Worm (Caenorhabditis elegans) whole organism, young adult: Measurements from ENCODE around the gene cpr-6.

ENCODE experiments used
- B0261.1 ChIP-seq: sonication (generic microtip); optimal IDR thresholded peaks from 2 replicates; lab custom pipeline; 2016; ENCODE audit warnings: mild to moderate bottlenecking, missing genetic modification characterization, moderate library complexity, missing compliant biosample characterization
- B0336.3 ChIP-seq: fragments of 200-800 bp; sonication (Bioruptor generic); IDR thresholded peaks from 2 replicates; pipeline ENCODE4 v1.3.6; 2022; ENCODE audit warnings: missing genetic modification characterization, missing compliant biosample characterization
- D2030.7 ChIP-seq: fragments of 200-800 bp; sonication (Bioruptor generic); IDR thresholded peaks from 2 replicates; pipeline ENCODE4 v1.3.6; 2022; ENCODE audit warnings: missing genetic modification reagents, missing genetic modification characterization, missing compliant biosample characterization
- F10E7.11 ChIP-seq: sonication (generic microtip); optimal IDR thresholded peaks from 2 replicates; lab custom pipeline; 2017; ENCODE audit warnings: mild to moderate bottlenecking, missing genetic modification characterization, moderate library complexity, missing compliant biosample characterization
- F52B5.7 ChIP-seq: sonication (generic microtip); optimal IDR thresholded peaks from 2 replicates; lab custom pipeline; 2016; ENCODE audit warnings: mild to moderate bottlenecking, missing genetic modification characterization, missing compliant biosample characterization
- F57A8.1 ChIP-seq: fragments of 200-800 bp; sonication (Bioruptor generic); optimal IDR thresholded peaks from 2 replicates; lab custom pipeline; 2018; ENCODE audit warnings: mild to moderate bottlenecking, missing genetic modification characterization, moderate library complexity, missing compliant biosample characterization
- T07F8.4 ChIP-seq: sonication (generic microtip); optimal IDR thresholded peaks from 2 replicates; lab custom pipeline; 2016; ENCODE audit warnings: mild to moderate bottlenecking, missing genetic modification characterization, moderate library complexity, missing compliant biosample characterization
- Y56A3A.18 ChIP-seq: fragments of 200-800 bp; sonication (Bioruptor generic); IDR thresholded peaks from 2 replicates; pipeline ENCODE4 v1.3.6; 2022; ENCODE audit warnings: missing genetic modification reagents, missing genetic modification characterization, missing compliant biosample characterization
- Y67H2A.10 ChIP-seq: fragments of 200-800 bp; sonication (Bioruptor generic); conservative IDR thresholded peaks from 2 replicates; pipeline ENCODE4 v1.3.6; 2022; ENCODE audit warnings: missing genetic modification reagents, missing genetic modification characterization, missing compliant biosample characterization
- Y79H2A.3 ChIP-seq: fragments of 200-800 bp; sonication (Bioruptor generic); conservative IDR thresholded peaks from 2 replicates; pipeline ENCODE4 v1.3.6; 2022; ENCODE audit warnings: missing genetic modification reagents, missing genetic modification characterization, missing compliant biosample characterization
- Y95B8A.8 ChIP-seq: fragments of 200-800 bp; sonication (Bioruptor generic); IDR thresholded peaks from 2 replicates; pipeline ENCODE4 v1.3.6; 2022; ENCODE audit warnings: missing genetic modification reagents, missing genetic modification characterization, missing compliant biosample characterization
- athp-1 ChIP-seq: sonication (generic microtip); optimal IDR thresholded peaks from 2 replicates; lab custom pipeline; 2017; ENCODE audit warnings: mild to moderate bottlenecking, missing genetic modification characterization, missing compliant biosample characterization
- ceh-58 ChIP-seq: fragments of 200-800 bp; sonication (Bioruptor generic); IDR thresholded peaks from 2 replicates; pipeline ENCODE4 v1.3.6; 2022; ENCODE audit warnings: missing genetic modification characterization, missing compliant biosample characterization
- egl-18 ChIP-seq: fragments of 200-800 bp; sonication (Bioruptor generic); IDR thresholded peaks from 2 replicates; pipeline ENCODE4 v1.3.6; 2022; ENCODE audit warnings: missing genetic modification reagents, missing genetic modification characterization, missing compliant biosample characterization
- egrh-3 ChIP-seq: fragments of 200-800 bp; sonication (Bioruptor generic); IDR thresholded peaks from 2 replicates; pipeline ENCODE4 v1.3.6; 2022; ENCODE audit warnings: missing genetic modification reagents, missing genetic modification characterization, missing compliant biosample characterization
- ekl-4 ChIP-seq: fragments of 200-800 bp; sonication (Bioruptor generic); IDR thresholded peaks from 2 replicates; pipeline ENCODE4 v1.3.6; 2022; ENCODE audit warnings: missing genetic modification reagents, missing genetic modification characterization, missing compliant biosample characterization
- him-1 ChIP-seq: sonication (generic microtip); optimal IDR thresholded peaks from 2 replicates; lab custom pipeline; 2016; ENCODE audit warnings: missing genotype, missing genetic modification reagents, missing genetic modification characterization, missing compliant biosample characterization
- hlh-12 ChIP-seq: sonication (generic microtip); optimal IDR thresholded peaks from 2 replicates; lab custom pipeline; 2016; ENCODE audit warnings: missing genetic modification characterization, missing compliant biosample characterization
- hlh-26 ChIP-seq: fragments of 200-800 bp; sonication (Bioruptor generic); conservative IDR thresholded peaks from 2 replicates; pipeline ENCODE4 v1.3.6; 2022; ENCODE audit warnings: missing genetic modification reagents, missing genetic modification characterization, missing compliant biosample characterization
- let-607 ChIP-seq, 2 experiments: fragments of 200-800 bp in 1 of 2; sonication (Bioruptor generic) in 1 of 2; sonication (generic microtip) in 1 of 2; optimal IDR thresholded peaks; 2 replicates each; lab custom pipeline; 2016 to 2018; ENCODE audit warnings: mild to moderate bottlenecking in 2 of 2, missing compliant biosample characterization in 2 of 2, missing genetic modification characterization in 2 of 2, moderate library complexity in 2 of 2, missing genotype in 1 of 2
- lin-35 ChIP-seq, 3 experiments: fragments of 150-350 bp in 2 of 3; sonication (generic microtip) in 1 of 3; optimal IDR thresholded peaks; 2 replicates each; lab custom pipeline; 2014 to 2018; ENCODE audit warnings: missing biosample characterization in 3 of 3, missing genetic modification characterization in 3 of 3, missing genetic modification reagents in 3 of 3
- lin-40 ChIP-seq: sonication (generic microtip); optimal IDR thresholded peaks from 2 replicates; lab custom pipeline; 2016; ENCODE audit warnings: missing genetic modification characterization, mild to moderate bottlenecking, missing compliant biosample characterization, missing genotype, missing genetic modification reagents
- madf-8 ChIP-seq: fragments of 200-800 bp; sonication (Bioruptor generic); conservative IDR thresholded peaks from 2 replicates; pipeline ENCODE4 v1.3.6; 2022; ENCODE audit warnings: missing genetic modification reagents, missing genetic modification characterization, missing compliant biosample characterization
- mxl-1 ChIP-seq: sonication (generic microtip); optimal IDR thresholded peaks from 2 replicates; lab custom pipeline; 2016; ENCODE audit warnings: missing genetic modification characterization, missing compliant biosample characterization
- nhr-27 ChIP-seq: fragments of 200-800 bp; sonication (Bioruptor generic); optimal IDR thresholded peaks from 2 replicates; lab custom pipeline; 2018; ENCODE audit warnings: mild to moderate bottlenecking, missing genetic modification characterization, moderate library complexity, missing compliant biosample characterization
- nhr-90 ChIP-seq: sonication (generic microtip); optimal IDR thresholded peaks from 2 replicates; lab custom pipeline; 2016; ENCODE audit warnings: missing genotype, mild to moderate bottlenecking, missing genetic modification characterization, missing compliant biosample characterization
- repo-1 ChIP-seq: sonication (generic microtip); optimal IDR thresholded peaks from 2 replicates; lab custom pipeline; 2017; ENCODE audit warnings: mild to moderate bottlenecking, missing genetic modification characterization, missing compliant biosample characterization
- snpc-1.1 ChIP-seq: sonication (generic microtip); optimal IDR thresholded peaks from 2 replicates; lab custom pipeline; 2017; ENCODE audit warnings: missing genetic modification characterization, mild to moderate bottlenecking, missing compliant biosample characterization, antibody characterized with exemption, moderate library complexity, missing genotype, missing genetic modification reagents; ENCODE audit not compliant: insufficient read depth
- snpc-1.3 ChIP-seq: sonication (generic microtip); optimal IDR thresholded peaks from 2 replicates; lab custom pipeline; 2017; ENCODE audit warnings: missing genetic modification characterization, mild to moderate bottlenecking, missing compliant biosample characterization, antibody characterized with exemption, moderate library complexity, missing genotype, missing genetic modification reagents; ENCODE audit not compliant: insufficient read depth
- snpc-3.4 ChIP-seq: sonication (generic microtip); optimal IDR thresholded peaks from 2 replicates; lab custom pipeline; 2017; ENCODE audit warnings: missing genetic modification characterization, mild to moderate bottlenecking, missing compliant biosample characterization, antibody characterized with exemption, moderate library complexity, missing genotype, missing genetic modification reagents
- tlf-1 ChIP-seq: fragments of 200-800 bp; sonication (Bioruptor generic); optimal IDR thresholded peaks from 2 replicates; lab custom pipeline; 2018; ENCODE audit warnings: mild to moderate bottlenecking, missing genetic modification characterization, missing compliant biosample characterization
- unc-62 ChIP-seq: fragments of 150-350 bp; optimal IDR thresholded peaks from 2 replicates; lab custom pipeline; 2014; ENCODE audit warnings: missing biosample characterization, missing genetic modification reagents, missing genetic modification characterization
- ztf-28 ChIP-seq: fragments of 200-800 bp; sonication (Bioruptor generic); IDR thresholded peaks from 2 replicates; pipeline ENCODE4 v1.3.6; 2022; ENCODE audit warnings: missing genetic modification reagents, missing genetic modification characterization, missing compliant biosample characterization
- ztf-3 ChIP-seq: fragments of 200-800 bp; sonication (Bioruptor generic); optimal IDR thresholded peaks from 2 replicates; lab custom pipeline; 2018; ENCODE audit warnings: mild to moderate bottlenecking, missing genetic modification characterization, missing compliant biosample characterization

Gene cpr-6

ce11 chrX:6583385-6583784, 23.6 kb upstream of the cpr-6 start:
- TF ChIP-seq ztf-28 (GFP tag; lab: Robert Waterston, UW) (no peak), tlf-1 (GFP tag; lab: Kevin White, UChicago) (no peak), nhr-90 (tag; lab: Kevin White, UChicago) (no peak), Y56A3A.18 (GFP tag; lab: Robert Waterston, UW) (no peak), snpc-1.3 (tag; lab: Kevin White, UChicago) (no peak), B0336.3 (GFP tag; lab: Robert Waterston, UW) (no peak), F52B5.7 (no peak), repo-1 (tag; lab: Kevin White, UChicago) (no peak), egl-18 (no peak), T07F8.4 (tag; lab: Kevin White, UChicago) (no peak)
- TF ChIP-seq, all 124 proteins: peak for 0

ce11 chrX:6588495-6588894, 18.5 kb upstream of the cpr-6 start, which contains the start of gene fbxl-4:
TSS of gene fbxl-4 (plus strand) at chrX:6588795.
- no peak for TF ChIP-seq Y95B8A.8 (GFP tag; lab: Robert Waterston, UW)
- TF ChIP-seq hlh-26 = no peak
- TF ChIP-seq lin-35 (GFP tag; optimal IDR thresholded peaks at IDR 0.05; lab: Kevin White, UChicago) = no peak
- no peak for TF ChIP-seq Y79H2A.3 (GFP tag; lab: Robert Waterston, UW)
- no peak for TF ChIP-seq him-1 (tag; lab: Kevin White, UChicago)
- no peak for TF ChIP-seq ceh-58 (GFP tag; lab: Robert Waterston, UW)
- no peak for TF ChIP-seq F10E7.11
- TF ChIP-seq snpc-3.4 = no peak
- no peak for TF ChIP-seq athp-1 (tag; lab: Kevin White, UChicago)
- no peak for TF ChIP-seq mxl-1 (tag; lab: Kevin White, UChicago)
- TF ChIP-seq, all 124 proteins: peak for 0

- TF ChIP-seq egrh-3 (GFP tag; lab: Robert Waterston, UW) (no peak), D2030.7 (no peak), hlh-12 (tag; lab: Kevin White, UChicago) (no peak), let-607 (tag; optimal IDR thresholded peaks at IDR 0.05; lab: Kevin White, UChicago) (no peak), snpc-1.1 (no peak), F57A8.1 (GFP tag; lab: Kevin White, UChicago) (no peak), ekl-4 (GFP tag; lab: Robert Waterston, UW) (no peak), Y67H2A.10 (GFP tag; lab: Robert Waterston, UW) (no peak), B0261.1 (tag; lab: Kevin White, UChicago) (no peak), madf-8 (GFP tag; lab: Robert Waterston, UW) (no peak), nhr-27 (tag; lab: Kevin White, UChicago) (no peak), unc-62 (GFP tag; lab: Kevin White, UChicago) (no peak), Y79H2A.3 (GFP tag; lab: Robert Waterston, UW) (no peak), lin-35 (GFP tag; optimal IDR thresholded peaks at IDR 0.05; lab: Kevin White, UChicago) (no peak), ztf-3 (GFP tag; lab: Kevin White, UChicago) (no peak), lin-40 (tag; lab: Kevin White, UChicago) (no peak)
- TF ChIP-seq, all 124 proteins: peak for 0
Measured at ce11 chrX:6591674-6592073, 15.3 kb upstream of the cpr-6 start.
